Worm (Caenorhabditis elegans) whole organism, L3 larva: ENCODE measurements around the gene znf-622.

Experiments used
- ZK546.5 ChIP-seq: sonication (generic microtip); optimal IDR thresholded peaks from 2 replicates; lab custom pipeline; 2017; ENCODE audit warnings: missing biosample characterization, missing genetic modification characterization
- egl-27 ChIP-seq: sonication (generic microtip); optimal IDR thresholded peaks from 4 replicates; lab custom pipeline; 2017; ENCODE audit warnings: missing biosample characterization, missing genetic modification reagents, missing genetic modification characterization
- elt-1 ChIP-seq: fragments of 150-350 bp; optimal IDR thresholded peaks from 2 replicates; lab custom pipeline; 2014; ENCODE audit warnings: missing biosample characterization, missing genetic modification characterization
- fos-1 ChIP-seq: fragments of 150-350 bp; optimal IDR thresholded peaks from 2 replicates; lab custom pipeline; 2014; ENCODE audit warnings: missing biosample characterization, missing genetic modification characterization
- mdl-1 ChIP-seq: fragments of 150-350 bp; optimal IDR thresholded peaks from 2 replicates; lab custom pipeline; 2014; ENCODE audit warnings: missing biosample characterization, missing genetic modification characterization
- nhr-12 ChIP-seq: fragments of 150-350 bp; optimal IDR thresholded peaks from 2 replicates; lab custom pipeline; 2014; ENCODE audit warnings: missing biosample characterization, missing genetic modification characterization
- nhr-23 ChIP-seq: fragments of 150-350 bp; optimal IDR thresholded peaks from 2 replicates; lab custom pipeline; 2014; ENCODE audit warnings: missing biosample characterization, missing genetic modification reagents, missing genetic modification characterization
- nhr-237 ChIP-seq: fragments of 150-350 bp; optimal IDR thresholded peaks from 2 replicates; lab custom pipeline; 2014; ENCODE audit warnings: missing biosample characterization, missing genetic modification characterization
- nhr-25 ChIP-seq: sonication (generic microtip); optimal IDR thresholded peaks from 2 replicates; lab custom pipeline; 2017; ENCODE audit warnings: missing biosample characterization, missing genetic modification characterization
- nhr-77 ChIP-seq: fragments of 150-350 bp; optimal IDR thresholded peaks from 2 replicates; lab custom pipeline; 2014; ENCODE audit warnings: missing biosample characterization, missing genetic modification characterization
- snpc-4 ChIP-seq: fragments of 150-350 bp; optimal IDR thresholded peaks from 2 replicates; lab custom pipeline; 2014; ENCODE audit warnings: missing biosample characterization, missing genetic modification characterization
- unc-62 ChIP-seq: fragments of 150-350 bp; sonication (generic microtip); optimal IDR thresholded peaks from 4 replicates; lab custom pipeline; 2014; ENCODE audit warnings: missing biosample characterization, missing genetic modification reagents, missing genetic modification characterization
- ztf-11 ChIP-seq: fragments of 150-350 bp; optimal IDR thresholded peaks from 2 replicates; lab custom pipeline; 2014; ENCODE audit warnings: missing biosample characterization, missing genetic modification characterization

ce11 chrIII:6368524-6368923 lies 12.9 kb upstream of the znf-622 start:
- TF ChIP-seq nhr-12 (no peak), ztf-11 (tag; lab: Kevin White, UChicago) (no peak), nhr-23 (tag; lab: Kevin White, UChicago) (no peak), egl-27 (no peak), ZK546.5 (tag; lab: Kevin White, UChicago) (no peak), nhr-77 (tag; lab: Kevin White, UChicago) (no peak), elt-1 (tag; lab: Kevin White, UChicago) (no peak), unc-62 (GFP tag; lab: Kevin White, UChicago) (no peak), snpc-4 (tag; lab: Kevin White, UChicago) (no peak), nhr-237 (no peak), fos-1 (tag; lab: Kevin White, UChicago) (no peak), nhr-25 (tag; lab: Kevin White, UChicago) (no peak), mdl-1 (tag; lab: Kevin White, UChicago) (no peak)
